Fruit fly (Drosophila melanogaster) whole organism, embryonic: ENCODE results near the gene Nlg4.
A peak's percentile ranks its signal among the peaks of the same experiment; 100 is the strongest.

Source experiments
- ATbp ChIP-seq: fragments of 200-800 bp; sonication (Bioruptor generic); optimal IDR thresholded peaks from 2 replicates; lab custom pipeline; 2017; ENCODE audit warnings: missing biosample characterization, mild to moderate bottlenecking, missing genetic modification characterization, missing genetic modification reagents
- C15 ChIP-seq: fragments of 200-800 bp; sonication (Bioruptor generic); IDR thresholded peaks from 3 replicates; pipeline ENCODE4 v1.3.6; 2022; ENCODE audit warnings: missing biosample characterization, missing genetic modification characterization
- CG10267 ChIP-seq: fragments of 200-800 bp; sonication (Bioruptor generic); optimal IDR thresholded peaks from 2 replicates; lab custom pipeline; 2018; ENCODE audit warnings: missing biosample characterization, mild to moderate bottlenecking, missing genetic modification characterization, moderate library complexity
- CG10366 ChIP-seq: fragments of 200-800 bp; sonication (Bioruptor generic); IDR thresholded peaks from 2 replicates; pipeline ENCODE4 v1.3.6; 2022; ENCODE audit warnings: missing biosample characterization, missing genetic modification characterization
- CG10654 ChIP-seq: fragments of 200-800 bp; sonication (Bioruptor generic); optimal IDR thresholded peaks from 2 replicates; lab custom pipeline; 2016; ENCODE audit warnings: missing biosample characterization, missing genetic modification characterization
- CG13287 ChIP-seq: fragments of 200-800 bp; sonication (Bioruptor generic); IDR thresholded peaks from 2 replicates; pipeline ENCODE4 v1.3.6; 2022; ENCODE audit warnings: missing biosample characterization, missing genetic modification characterization; ENCODE audit not compliant: partially characterized antibody
- CG13775 ChIP-seq: fragments of 200-800 bp; sonication (Bioruptor generic); optimal IDR thresholded peaks from 3 replicates; lab custom pipeline; 2017; ENCODE audit warnings: missing biosample characterization, mild to moderate bottlenecking, missing genetic modification characterization
- CG14441 ChIP-seq: fragments of 200-800 bp; sonication (Bioruptor generic); IDR thresholded peaks from 2 replicates; pipeline ENCODE4 v1.3.6; 2022; ENCODE audit warnings: missing biosample characterization, missing genetic modification characterization
- CG15479 ChIP-seq: fragments of 200-800 bp; sonication (Bioruptor generic); optimal IDR thresholded peaks from 3 replicates; lab custom pipeline; 2019; ENCODE audit warnings: missing biosample characterization, mild to moderate bottlenecking, missing genetic modification characterization, moderate library complexity
- CG16779 ChIP-seq: fragments of 200-800 bp; sonication (Bioruptor generic); IDR thresholded peaks from 2 replicates; pipeline ENCODE4 v1.3.6; 2022; ENCODE audit warnings: missing biosample characterization, missing genetic modification characterization
- CG17612 ChIP-seq: fragments of 200-800 bp; sonication (Bioruptor generic); IDR thresholded peaks from 2 replicates; pipeline ENCODE4 v1.3.6; 2022; ENCODE audit warnings: missing biosample characterization, missing genetic modification characterization
- CG2129 ChIP-seq: fragments of 200-800 bp; sonication (Bioruptor generic); IDR thresholded peaks from 2 replicates; pipeline ENCODE4 v1.3.6; 2022; ENCODE audit warnings: missing biosample characterization, missing genetic modification characterization; ENCODE audit not compliant: partially characterized antibody
- CG2712 ChIP-seq: fragments of 200-800 bp; optimal IDR thresholded peaks from 3 replicates; lab custom pipeline; 2019; ENCODE audit warnings: missing biosample characterization, mild to moderate bottlenecking, missing genetic modification characterization, moderate library complexity
- CG3163 ChIP-seq: fragments of 200-800 bp; sonication (Bioruptor generic); optimal IDR thresholded peaks from 3 replicates; lab custom pipeline; 2016; ENCODE audit warnings: missing biosample characterization, missing genetic modification characterization
- CG32532 ChIP-seq: fragments of 200-800 bp; sonication (Bioruptor generic); IDR thresholded peaks from 2 replicates; pipeline ENCODE4 v1.3.6; 2022; ENCODE audit warnings: missing biosample characterization, missing genetic modification characterization
- CG33213 ChIP-seq: fragments of 200-800 bp; sonication (Bioruptor generic); optimal IDR thresholded peaks from 3 replicates; lab custom pipeline; 2016; ENCODE audit warnings: missing biosample characterization, missing genetic modification characterization
- CG3847 ChIP-seq: fragments of 200-800 bp; sonication (Bioruptor generic); IDR thresholded peaks from 2 replicates; pipeline ENCODE4 v1.3.6; 2022; ENCODE audit warnings: missing biosample characterization, missing genetic modification characterization
- CG42726 ChIP-seq: fragments of 200-800 bp; sonication (Bioruptor generic); IDR thresholded peaks from 2 replicates; pipeline ENCODE4 v1.3.6; 2022; ENCODE audit warnings: missing biosample characterization, missing genetic modification characterization; ENCODE audit not compliant: partially characterized antibody
- CG4404 ChIP-seq: fragments of 200-800 bp; sonication (Bioruptor generic); IDR thresholded peaks from 2 replicates; pipeline ENCODE4 v1.3.6; 2022; ENCODE audit warnings: missing biosample characterization, missing genetic modification characterization
- CG4820 ChIP-seq: fragments of 200-800 bp; sonication (Bioruptor generic); optimal IDR thresholded peaks from 3 replicates; lab custom pipeline; 2016; ENCODE audit warnings: missing biosample characterization, missing genetic modification characterization
- CG7357 ChIP-seq: fragments of 200-800 bp; sonication (Bioruptor generic); IDR thresholded peaks from 3 replicates; pipeline ENCODE4 v1.3.6; 2022; ENCODE audit warnings: missing biosample characterization, missing genetic modification characterization
- CG8290 ChIP-seq, 3 experiments: fragments of 200-800 bp; sonication (Bioruptor generic); optimal IDR thresholded peaks; 2 replicates each; lab custom pipeline; 2016 to 2019; ENCODE audit warnings: missing biosample characterization in 3 of 3, missing genetic modification characterization in 3 of 3, mild to moderate bottlenecking in 2 of 3, moderate library complexity in 1 of 3
- CG8478 ChIP-seq: fragments of >200 bp; optimal IDR thresholded peaks from 2 replicates; lab custom pipeline; 2018
- CG8944 ChIP-seq: fragments of 200-800 bp; sonication (Bioruptor generic); optimal IDR thresholded peaks from 3 replicates; lab custom pipeline; 2016; ENCODE audit warnings: missing biosample characterization, missing genetic modification characterization
- D19A ChIP-seq: fragments of 200-800 bp; optimal IDR thresholded peaks from 3 replicates; lab custom pipeline; 2019; ENCODE audit warnings: missing biosample characterization, mild to moderate bottlenecking, missing genetic modification characterization, moderate library complexity
- Jarid2 ChIP-seq: fragments of 200-800 bp; sonication (Bioruptor generic); optimal IDR thresholded peaks from 3 replicates; lab custom pipeline; 2017; ENCODE audit warnings: mild to moderate bottlenecking, missing biosample characterization, missing genetic modification reagents, missing genetic modification characterization
- MESR4 ChIP-seq: fragments of 200-800 bp; sonication (Bioruptor generic); optimal IDR thresholded peaks from 2 replicates; lab custom pipeline; 2018; ENCODE audit warnings: missing biosample characterization, mild to moderate bottlenecking, missing genetic modification characterization, moderate library complexity
- Max ChIP-seq: fragments of 200-800 bp; sonication (Bioruptor generic); optimal IDR thresholded peaks from 2 replicates; lab custom pipeline; 2016; ENCODE audit warnings: missing biosample characterization, mild to moderate bottlenecking, missing genetic modification characterization
- Poxn ChIP-seq: fragments of 200-800 bp; sonication (Bioruptor generic); IDR thresholded peaks from 2 replicates; pipeline ENCODE4 v1.3.6; 2022; ENCODE audit warnings: missing biosample characterization, missing genetic modification characterization
- Scr ChIP-seq: fragments of 200-800 bp; sonication (Bioruptor generic); IDR thresholded peaks from 2 replicates; pipeline ENCODE4 v1.3.6; 2022; ENCODE audit warnings: missing biosample characterization, missing genetic modification characterization; ENCODE audit not compliant: partially characterized antibody
- abd-A ChIP-seq: fragments of 200-800 bp; sonication (Bioruptor generic); optimal IDR thresholded peaks from 3 replicates; lab custom pipeline; 2019; ENCODE audit warnings: missing biosample characterization, mild to moderate bottlenecking, missing genetic modification characterization, moderate library complexity
- al ChIP-seq: fragments of 200-800 bp; sonication (Bioruptor generic); IDR thresholded peaks from 2 replicates; pipeline ENCODE4 v1.3.6; 2022; ENCODE audit warnings: missing biosample characterization, missing genetic modification characterization
- ap ChIP-seq: fragments of 200-800 bp; sonication (Bioruptor generic); IDR thresholded peaks from 2 replicates; pipeline ENCODE4 v1.3.6; 2022; ENCODE audit warnings: missing biosample characterization, missing genetic modification characterization
- bab2 ChIP-seq: fragments of 200-800 bp; sonication (Bioruptor generic); optimal IDR thresholded peaks from 2 replicates; lab custom pipeline; 2016; ENCODE audit warnings: missing biosample characterization, missing genetic modification characterization
- chinmo ChIP-seq: fragments of 200-800 bp; sonication (Bioruptor generic); IDR thresholded peaks from 4 replicates; pipeline ENCODE4 v1.3.6; 2022; ENCODE audit warnings: missing biosample characterization, missing genetic modification characterization; ENCODE audit not compliant: partially characterized antibody
- chm ChIP-seq: fragments of 200-800 bp; sonication (Bioruptor generic); IDR thresholded peaks from 2 replicates; pipeline ENCODE4 v1.3.6; 2022; ENCODE audit warnings: missing biosample characterization, missing genetic modification characterization
- dan ChIP-seq: fragments of 200-800 bp; sonication (Bioruptor generic); IDR thresholded peaks from 2 replicates; pipeline ENCODE4 v1.3.6; 2022; ENCODE audit warnings: missing biosample characterization, missing genetic modification characterization
- grau ChIP-seq: fragments of 200-800 bp; optimal IDR thresholded peaks from 3 replicates; lab custom pipeline; 2019; ENCODE audit warnings: missing biosample characterization, mild to moderate bottlenecking, missing genetic modification characterization, moderate library complexity
- gsb ChIP-seq: fragments of 200-800 bp; sonication (Bioruptor generic); IDR thresholded peaks from 2 replicates; pipeline ENCODE4 v1.3.6; 2022; ENCODE audit warnings: missing biosample characterization, missing genetic modification characterization
- lbe ChIP-seq: fragments of 200-800 bp; sonication (Bioruptor generic); optimal IDR thresholded peaks from 2 replicates; lab custom pipeline; 2016; ENCODE audit warnings: missing biosample characterization, mild to moderate bottlenecking, missing genetic modification characterization
- lov ChIP-seq, 2 experiments: fragments of 200-800 bp in 1 of 2; fragments of >200 bp in 1 of 2; sonication (Bioruptor generic) in 1 of 2; IDR thresholded peaks in 1 of 2; optimal IDR thresholded peaks in 1 of 2; 2 replicates in 1 of 2; 3 replicates in 1 of 2; pipeline versions ENCODE4 v1.3.6 to Lab custom; 2017 to 2022; ENCODE audit warnings: missing biosample characterization in 1 of 2, missing genetic modification characterization in 1 of 2
- nerfin-2 ChIP-seq: fragments of 200-800 bp; sonication (Bioruptor generic); IDR thresholded peaks from 2 replicates; pipeline ENCODE4 v1.3.6; 2022; ENCODE audit warnings: missing biosample characterization, missing genetic modification characterization; ENCODE audit not compliant: partially characterized antibody
- pb ChIP-seq: fragments of 200-800 bp; sonication (Bioruptor generic); optimal IDR thresholded peaks from 3 replicates; lab custom pipeline; 2016; ENCODE audit warnings: missing biosample characterization, missing genetic modification characterization
- stc ChIP-seq: fragments of 200-800 bp; sonication (Bioruptor generic); IDR thresholded peaks from 2 replicates; pipeline ENCODE4 v1.3.6; 2022; ENCODE audit warnings: missing biosample characterization, missing genetic modification characterization
- tin ChIP-seq: fragments of 200-800 bp; sonication (Bioruptor generic); optimal IDR thresholded peaks from 3 replicates; lab custom pipeline; 2016; ENCODE audit warnings: missing biosample characterization, missing genetic modification characterization
- trem ChIP-seq: fragments of 200-800 bp; optimal IDR thresholded peaks from 3 replicates; lab custom pipeline; 2019; ENCODE audit warnings: missing biosample characterization, mild to moderate bottlenecking, missing genetic modification characterization, moderate library complexity
- wdn ChIP-seq: fragments of 200-800 bp; sonication (Bioruptor generic); IDR thresholded peaks from 2 replicates; pipeline ENCODE4 v1.3.6; 2022; ENCODE audit warnings: missing biosample characterization, missing genetic modification characterization
- zf30C ChIP-seq: fragments of 200-800 bp; sonication (Bioruptor generic); optimal IDR thresholded peaks from 3 replicates; lab custom pipeline; 2018; ENCODE audit warnings: missing biosample characterization, mild to moderate bottlenecking, missing genetic modification characterization
- zfh2 ChIP-seq: fragments of 200-800 bp; sonication (Bioruptor generic); optimal IDR thresholded peaks from 2 replicates; lab custom pipeline; 2016; ENCODE audit warnings: missing biosample characterization, missing genetic modification characterization

The Nlg4 gene

dm6 chr3R:20259440-20260170 lies 55.0 kb downstream of the Nlg4 start (continued):
- TF ChIP-seq CG42726 (no peak), CG4820 (GFP tag; lab: Kevin White, UChicago) (no peak), ap (no peak), Scr (GFP tag; lab: Robert Waterston, UW) (no peak), wdn (GFP tag; lab: Robert Waterston, UW) (peak; percentile 28; the same call in 1 of the 2 replicates), ATbp (peak; percentile 75), CG8290 (GFP tag; optimal IDR thresholded peaks at IDR 0.05; lab: Kevin White, UChicago) (no peak), CG8290 (tag; optimal IDR thresholded peaks at IDR 0.05; lab: Kevin White, UChicago) (peak in 1 of 2 experiments; percentile 51), al (GFP tag; lab: Robert Waterston, UW) (no peak), CG32532 (GFP tag; lab: Robert Waterston, UW) (no peak), zf30C (GFP tag; lab: Kevin White, UChicago) (no peak), trem (tag; lab: Kevin White, UChicago) (no peak), grau (tag; lab: Kevin White, UChicago) (peak; percentile 36), CG13775 (GFP tag; lab: Kevin White, UChicago) (no peak), zfh2 (GFP tag; lab: Kevin White, UChicago) (no peak), CG4404 (GFP tag; lab: Robert Waterston, UW) (no peak), dan (GFP tag; lab: Robert Waterston, UW) (no peak), Jarid2 (GFP tag; lab: Kevin White, UChicago) (no peak), D19A (tag; lab: Kevin White, UChicago) (no peak), chm (GFP tag; lab: Robert Waterston, UW) (no peak), lbe (GFP tag; lab: Kevin White, UChicago) (peak; percentile 14), CG10654 (GFP tag; lab: Kevin White, UChicago) (peak; percentile 9), CG3163 (no peak), tin (GFP tag; lab: Kevin White, UChicago) (no peak), CG13287 (GFP tag; lab: Robert Waterston, UW) (no peak), CG10267 (tag; lab: Kevin White, UChicago) (no peak), abd-A (no peak), CG15479 (GFP tag; lab: Kevin White, UChicago) (no peak), nerfin-2 (no peak), CG8944 (GFP tag; lab: Kevin White, UChicago) (no peak), CG2712 (tag; lab: Kevin White, UChicago) (peak; percentile 52), Max (no peak), CG2129 (GFP tag; lab: Robert Waterston, UW) (no peak), CG16779 (no peak), chinmo (GFP tag; lab: Robert Waterston, UW) (0 out of 4 replicates have a peak, but pooled peaks have one; percentile 42), CG10366 (GFP tag; lab: Robert Waterston, UW) (no peak), Poxn (GFP tag; lab: Robert Waterston, UW) (no peak), CG17612 (GFP tag; lab: Robert Waterston, UW) (no peak), pb (GFP tag; lab: Kevin White, UChicago) (no peak), CG3847 (GFP tag; lab: Robert Waterston, UW) (no peak), CG14441 (GFP tag; lab: Robert Waterston, UW) (peak; percentile 47), gsb (GFP tag; lab: Robert Waterston, UW) (no peak), CG7357 (GFP tag; lab: Robert Waterston, UW) (no peak), bab2 (GFP tag; lab: Kevin White, UChicago) (peak; percentile 20), CG8478 (lab: Kevin White, UChicago) (no peak), CG33213 (GFP tag; lab: Kevin White, UChicago) (peak; percentile 15), MESR4 (GFP tag; lab: Kevin White, UChicago) (no peak), lov (optimal IDR thresholded peaks at IDR 0.05; lab: Kevin White, UChicago) (no peak), lov (GFP tag; IDR thresholded peaks at IDR 0.05; lab: Robert Waterston, UW) (no peak), C15 (GFP tag; lab: Robert Waterston, UW) (no peak), stc (GFP tag; lab: Robert Waterston, UW) (peak; percentile 58; the same call in 1 of the 2 replicates)
